Fruit fly (Drosophila melanogaster) whole organism, embryonic: ENCODE data around the gene Clbn.

Experiments used
- B-H1 ChIP-seq: fragments of 200-800 bp; sonication (Bioruptor generic); IDR thresholded peaks from 3 replicates; pipeline ENCODE4 v1.3.6; 2022; ENCODE audit warnings: missing biosample characterization, missing genetic modification characterization
- CG10209 ChIP-seq: fragments of 200-800 bp; sonication (Bioruptor generic); optimal IDR thresholded peaks from 3 replicates; lab custom pipeline; 2017; ENCODE audit warnings: missing biosample characterization, mild to moderate bottlenecking, missing genetic modification characterization, missing genetic modification reagents
- CG10267 ChIP-seq: fragments of 200-800 bp; sonication (Bioruptor generic); optimal IDR thresholded peaks from 2 replicates; lab custom pipeline; 2018; ENCODE audit warnings: missing biosample characterization, mild to moderate bottlenecking, missing genetic modification characterization, moderate library complexity
- CG10543 ChIP-seq: fragments of 200-800 bp; sonication (Bioruptor generic); optimal IDR thresholded peaks from 3 replicates; lab custom pipeline; 2017; ENCODE audit warnings: missing biosample characterization, mild to moderate bottlenecking, missing genetic modification characterization, moderate library complexity
- CG11696 ChIP-seq: fragments of 200-800 bp; sonication (Bioruptor generic); IDR thresholded peaks from 2 replicates; pipeline ENCODE4 v1.3.6; 2022; ENCODE audit warnings: missing biosample characterization, missing genetic modification characterization
- CG13296 ChIP-seq: fragments of 200-800 bp; sonication (Bioruptor generic); optimal IDR thresholded peaks from 3 replicates; lab custom pipeline; 2018; ENCODE audit warnings: missing biosample characterization, mild to moderate bottlenecking, missing genetic modification characterization
- CG13424 ChIP-seq: fragments of 200-800 bp; sonication (Bioruptor generic); optimal IDR thresholded peaks from 2 replicates; lab custom pipeline; 2019; ENCODE audit warnings: missing biosample characterization, mild to moderate bottlenecking, missing genetic modification characterization, moderate library complexity
- CG16815 ChIP-seq: fragments of 200-800 bp; sonication (Bioruptor generic); optimal IDR thresholded peaks from 3 replicates; lab custom pipeline; 2017; ENCODE audit warnings: missing biosample characterization, mild to moderate bottlenecking, missing genetic modification characterization
- CG17186 ChIP-seq: fragments of 200-800 bp; sonication (Bioruptor generic); optimal IDR thresholded peaks from 3 replicates; lab custom pipeline; 2017; ENCODE audit warnings: missing biosample characterization, missing genetic modification reagents, missing genetic modification characterization
- CG17912 ChIP-seq: fragments of 200-800 bp; sonication (Bioruptor generic); optimal IDR thresholded peaks from 2 replicates; lab custom pipeline; 2018; ENCODE audit warnings: missing biosample characterization, mild to moderate bottlenecking, missing genetic modification characterization
- CG2678 ChIP-seq: fragments of 200-800 bp; sonication (Bioruptor generic); optimal IDR thresholded peaks from 3 replicates; lab custom pipeline; 2019; ENCODE audit warnings: missing biosample characterization, mild to moderate bottlenecking, missing genetic modification characterization, moderate library complexity
- CG2712 ChIP-seq: fragments of 200-800 bp; optimal IDR thresholded peaks from 3 replicates; lab custom pipeline; 2019; ENCODE audit warnings: missing biosample characterization, mild to moderate bottlenecking, missing genetic modification characterization, moderate library complexity
- CG3995 ChIP-seq: fragments of 200-800 bp; sonication (Bioruptor generic); optimal IDR thresholded peaks from 3 replicates; lab custom pipeline; 2016; ENCODE audit warnings: missing biosample characterization, missing genetic modification characterization
- CG6683 ChIP-seq: fragments of 200-800 bp; sonication (Bioruptor generic); optimal IDR thresholded peaks from 2 replicates; lab custom pipeline; 2017; ENCODE audit warnings: missing biosample characterization, mild to moderate bottlenecking, missing genetic modification characterization, missing genetic modification reagents
- CG6854 ChIP-seq: fragments of 200-800 bp; sonication (Bioruptor generic); optimal IDR thresholded peaks from 3 replicates; lab custom pipeline; 2017; ENCODE audit warnings: missing biosample characterization, mild to moderate bottlenecking, missing genetic modification characterization
- CG7556 ChIP-seq: fragments of 200-800 bp; sonication (Bioruptor generic); optimal IDR thresholded peaks from 2 replicates; lab custom pipeline; 2017; ENCODE audit warnings: missing biosample characterization, mild to moderate bottlenecking, missing genetic modification characterization
- CTCF ChIP-seq: fragments of 200-800 bp; sonication (Bioruptor generic); optimal IDR thresholded peaks from 2 replicates; lab custom pipeline; 2017; ENCODE audit warnings: missing biosample characterization, mild to moderate bottlenecking, missing genetic modification characterization, moderate library complexity
- D19B ChIP-seq: fragments of 200-800 bp; sonication (Bioruptor generic); optimal IDR thresholded peaks from 2 replicates; lab custom pipeline; 2017; ENCODE audit warnings: missing biosample characterization, mild to moderate bottlenecking, missing genetic modification characterization
- Dip2 ChIP-seq: fragments of 200-800 bp; sonication (Bioruptor generic); IDR thresholded peaks from 2 replicates; pipeline ENCODE4 v1.3.6; 2022; ENCODE audit warnings: missing biosample characterization, missing genetic modification characterization
- Dip3 ChIP-seq: fragments of 200-800 bp; sonication (Bioruptor generic); optimal IDR thresholded peaks from 3 replicates; lab custom pipeline; 2016; ENCODE audit warnings: missing biosample characterization, missing genetic modification characterization
- Fer3 ChIP-seq: fragments of 200-800 bp; sonication (Bioruptor generic); optimal IDR thresholded peaks from 2 replicates; lab custom pipeline; 2018; ENCODE audit warnings: missing biosample characterization, mild to moderate bottlenecking, missing genetic modification characterization, moderate library complexity
- Hand ChIP-seq: fragments of 200-800 bp; sonication (Bioruptor generic); optimal IDR thresholded peaks from 2 replicates; lab custom pipeline; 2017; ENCODE audit warnings: mild to moderate bottlenecking, missing biosample characterization, missing genetic modification reagents, missing genetic modification characterization
- Hey ChIP-seq: fragments of 200-800 bp; sonication (Bioruptor generic); optimal IDR thresholded peaks from 3 replicates; lab custom pipeline; 2018; ENCODE audit warnings: missing biosample characterization, mild to moderate bottlenecking, missing genetic modification characterization
- Hr39 ChIP-seq: fragments of >200 bp; optimal IDR thresholded peaks from 2 replicates; lab custom pipeline; 2017
- Hr51 ChIP-seq, 2 experiments: fragments of 200-800 bp; sonication (Bioruptor generic); optimal IDR thresholded peaks; 2 replicates in 1 of 2; 3 replicates in 1 of 2; lab custom pipeline; 2016 to 2018; ENCODE audit warnings: missing biosample characterization in 2 of 2, missing genetic modification characterization in 2 of 2, mild to moderate bottlenecking in 1 of 2, moderate library complexity in 1 of 2
- Med ChIP-seq: fragments of 200-800 bp; sonication (Bioruptor generic); peaks from one replicate; lab custom pipeline; 2016; ENCODE audit warnings: missing biosample characterization, missing genetic modification characterization, mild to moderate bottlenecking, inconsistent platforms, moderate library complexity
- Mes4 ChIP-seq: fragments of 200-800 bp; sonication (Bioruptor generic); optimal IDR thresholded peaks from 2 replicates; lab custom pipeline; 2016; ENCODE audit warnings: missing biosample characterization, missing genetic modification characterization
- NK7.1 ChIP-seq: fragments of 200-800 bp; sonication (Bioruptor generic); optimal IDR thresholded peaks from 3 replicates; lab custom pipeline; 2016; ENCODE audit warnings: missing biosample characterization, missing genetic modification characterization
- NfI ChIP-seq: fragments of 200-800 bp; sonication (Bioruptor generic); optimal IDR thresholded peaks from 3 replicates; lab custom pipeline; 2018; ENCODE audit warnings: missing biosample characterization, mild to moderate bottlenecking, missing genetic modification characterization, moderate library complexity
- Oli ChIP-seq: fragments of 200-800 bp; sonication (Bioruptor generic); optimal IDR thresholded peaks from 2 replicates; lab custom pipeline; 2018; ENCODE audit warnings: missing biosample characterization, mild to moderate bottlenecking, missing genetic modification characterization, moderate library complexity
- PHDP ChIP-seq: fragments of 200-800 bp; sonication (Bioruptor generic); optimal IDR thresholded peaks from 3 replicates; lab custom pipeline; 2018; ENCODE audit warnings: missing biosample characterization, mild to moderate bottlenecking, missing genetic modification characterization, moderate library complexity
- Vsx1 ChIP-seq: fragments of 200-800 bp; sonication (Bioruptor generic); optimal IDR thresholded peaks from 2 replicates; lab custom pipeline; 2017; ENCODE audit warnings: missing biosample characterization, mild to moderate bottlenecking, missing genetic modification characterization, missing genetic modification reagents
- al ChIP-seq: fragments of 200-800 bp; sonication (Bioruptor generic); IDR thresholded peaks from 2 replicates; pipeline ENCODE4 v1.3.6; 2022; ENCODE audit warnings: missing biosample characterization, missing genetic modification characterization
- amos ChIP-seq: fragments of 200-800 bp; sonication (Bioruptor generic); IDR thresholded peaks from 2 replicates; pipeline ENCODE4 v1.3.6; 2022; ENCODE audit warnings: missing biosample characterization, missing genetic modification characterization; ENCODE audit not compliant: partially characterized antibody
- btn ChIP-seq: fragments of 200-800 bp; sonication (Bioruptor generic); optimal IDR thresholded peaks from 2 replicates; lab custom pipeline; 2016; ENCODE audit warnings: missing biosample characterization, missing genetic modification characterization
- cato ChIP-seq: fragments of 200-800 bp; sonication (Bioruptor generic); optimal IDR thresholded peaks from 2 replicates; lab custom pipeline; 2016; ENCODE audit warnings: missing biosample characterization, missing genetic modification characterization, borderline replicate concordance
- dmrt99B ChIP-seq: fragments of 200-800 bp; sonication (Bioruptor generic); optimal IDR thresholded peaks from 2 replicates; lab custom pipeline; 2018; ENCODE audit warnings: missing biosample characterization, mild to moderate bottlenecking, missing genetic modification characterization, moderate library complexity
- ems ChIP-seq: fragments of 200-800 bp; sonication (Bioruptor generic); optimal IDR thresholded peaks from 3 replicates; lab custom pipeline; 2016; ENCODE audit warnings: missing biosample characterization, missing genetic modification characterization
- exex ChIP-seq: fragments of 200-800 bp; sonication (Bioruptor generic); optimal IDR thresholded peaks from 4 replicates; lab custom pipeline; 2018; ENCODE audit warnings: missing biosample characterization, mild to moderate bottlenecking, missing genetic modification characterization, moderate library complexity
- gem ChIP-seq: fragments of 200-800 bp; sonication (Bioruptor generic); optimal IDR thresholded peaks from 2 replicates; lab custom pipeline; 2019; ENCODE audit warnings: missing biosample characterization, mild to moderate bottlenecking, missing genetic modification characterization, moderate library complexity
- grau ChIP-seq: fragments of 200-800 bp; optimal IDR thresholded peaks from 3 replicates; lab custom pipeline; 2019; ENCODE audit warnings: missing biosample characterization, mild to moderate bottlenecking, missing genetic modification characterization, moderate library complexity
- jumu ChIP-seq: fragments of 200-800 bp; sonication (Bioruptor generic); optimal IDR thresholded peaks from 3 replicates; lab custom pipeline; 2016; ENCODE audit warnings: missing biosample characterization, missing genetic modification characterization
- kah ChIP-seq: fragments of 200-800 bp; sonication (Bioruptor generic); optimal IDR thresholded peaks from 2 replicates; lab custom pipeline; 2018; ENCODE audit warnings: missing biosample characterization, mild to moderate bottlenecking, missing genetic modification characterization
- lab ChIP-seq: fragments of 200-800 bp; sonication (Bioruptor generic); optimal IDR thresholded peaks from 3 replicates; lab custom pipeline; 2017; ENCODE audit warnings: missing biosample characterization, missing genetic modification characterization, mild to moderate bottlenecking, moderate library complexity, missing genetic modification reagents
- org-1 ChIP-seq: fragments of 200-800 bp; sonication (Bioruptor generic); optimal IDR thresholded peaks from 2 replicates; lab custom pipeline; 2017; ENCODE audit warnings: missing biosample characterization, missing genetic modification characterization
- pzg ChIP-seq: fragments of 200-800 bp; sonication (Bioruptor generic); optimal IDR thresholded peaks from 3 replicates; lab custom pipeline; 2018; ENCODE audit warnings: missing biosample characterization, mild to moderate bottlenecking, missing genetic modification characterization, moderate library complexity
- row ChIP-seq: fragments of 200-800 bp; sonication (Bioruptor generic); IDR thresholded peaks from 3 replicates; pipeline ENCODE4 v1.3.6; 2022; ENCODE audit warnings: missing biosample characterization, missing genetic modification characterization
- sd ChIP-seq: fragments of 200-800 bp; sonication (Bioruptor generic); optimal IDR thresholded peaks from 3 replicates; lab custom pipeline; 2018; ENCODE audit warnings: missing biosample characterization, mild to moderate bottlenecking, missing genetic modification characterization, moderate library complexity
- tap ChIP-seq: fragments of 200-800 bp; optimal IDR thresholded peaks from 3 replicates; lab custom pipeline; 2019; ENCODE audit warnings: missing biosample characterization, mild to moderate bottlenecking, missing genetic modification characterization, moderate library complexity
- tx ChIP-seq: fragments of 200-800 bp; sonication (Bioruptor generic); optimal IDR thresholded peaks from 2 replicates; lab custom pipeline; 2016; ENCODE audit warnings: missing biosample characterization, missing genetic modification characterization
- yki ChIP-seq: fragments of >200 bp; optimal IDR thresholded peaks from 3 replicates; lab custom pipeline; 2018

Clbn gene

DNA sequence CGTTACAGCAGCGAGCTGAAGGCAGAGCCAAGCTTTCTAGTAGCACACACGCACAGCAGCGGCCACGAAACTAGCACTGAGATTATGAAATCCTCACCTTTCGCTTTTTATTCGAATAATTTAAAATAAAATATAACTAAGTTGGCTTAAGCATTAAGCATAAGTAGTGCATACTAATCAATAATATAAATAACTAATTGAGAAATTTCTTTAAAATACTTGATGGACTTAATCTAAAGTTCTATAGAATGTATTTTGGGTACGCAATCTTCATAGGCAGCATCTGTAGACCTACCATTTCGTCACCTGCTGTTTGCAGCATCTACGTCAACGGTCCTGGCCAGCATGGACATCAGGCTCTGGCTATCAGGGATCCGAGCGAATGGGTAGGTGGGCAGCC, 25.0 kb downstream of the Clbn start (continued):
- peak; percentile 66 for TF ChIP-seq CG2678 (tag; lab: Kevin White, UChicago)
- TF ChIP-seq CG10543, result peak; percentile 54
- peak; percentile 36 for TF ChIP-seq CG13424 (tag; lab: Kevin White, UChicago)
- no peak for TF ChIP-seq exex (tag; lab: Kevin White, UChicago)
- TF ChIP-seq pzg, result no peak
- no peak for TF ChIP-seq yki (lab: Kevin White, UChicago)
- TF ChIP-seq kah, result no peak
- TF ChIP-seq Dip3 (GFP tag; lab: Kevin White, UChicago), result no peak
- TF ChIP-seq ems, result no peak
- TF ChIP-seq btn (GFP tag; lab: Kevin White, UChicago), result no peak
- TF ChIP-seq dmrt99B (tag; lab: Kevin White, UChicago), result peak; percentile 52
- TF ChIP-seq Vsx1 (GFP tag; lab: Kevin White, UChicago), result no peak
- no peak for TF ChIP-seq CG6683 (GFP tag; lab: Kevin White, UChicago)
- TF ChIP-seq CG10267 (tag; lab: Kevin White, UChicago), result peak; percentile 22
- TF ChIP-seq CG13296 (GFP tag; lab: Kevin White, UChicago), result peak; percentile 55
- TF ChIP-seq Hand (GFP tag; lab: Kevin White, UChicago), result peak; percentile 29
- no peak for TF ChIP-seq CTCF (GFP tag; lab: Kevin White, UChicago)
- no peak for TF ChIP-seq Dip2 (GFP tag; lab: Robert Waterston, UW)
- TF ChIP-seq cato, result no peak
- TF ChIP-seq lab (GFP tag; lab: Kevin White, UChicago), result peak; percentile 55
- TF ChIP-seq CG17912 (GFP tag; lab: Kevin White, UChicago), result no peak
- TF ChIP-seq Hey (tag; lab: Kevin White, UChicago), result no peak
- TF ChIP-seq CG17186 (GFP tag; lab: Kevin White, UChicago), result no peak
- peak; percentile 13 for TF ChIP-seq CG10209 (GFP tag; lab: Kevin White, UChicago)
- peak in 1 of 2 experiments; percentile 48 for TF ChIP-seq Hr51 (GFP tag; optimal IDR thresholded peaks at IDR 0.05; lab: Kevin White, UChicago)
- no peak for TF ChIP-seq CG16815 (GFP tag; lab: Kevin White, UChicago)
- no peak for TF ChIP-seq Hr39
- peak; percentile 1 for TF ChIP-seq NfI
- TF ChIP-seq Fer3, result peak; percentile 25
- TF ChIP-seq PHDP, result no peak
- peak; percentile 5 for TF ChIP-seq Oli (tag; lab: Kevin White, UChicago)
- peak; percentile 61; the same call in 2 of the 3 replicates for TF ChIP-seq row (GFP tag; lab: Robert Waterston, UW)
- no peak for TF ChIP-seq Mes4 (GFP tag; lab: Kevin White, UChicago)
- TF ChIP-seq al (GFP tag; lab: Robert Waterston, UW), result no peak
- peak; percentile 49 for TF ChIP-seq Med (GFP tag; lab: Kevin White, UChicago)
- TF ChIP-seq sd (tag; lab: Kevin White, UChicago), result no peak
- TF ChIP-seq B-H1, result no peak
- TF ChIP-seq tx (GFP tag; lab: Kevin White, UChicago), result no peak
- peak; percentile 30 for TF ChIP-seq CG2712 (tag; lab: Kevin White, UChicago)
- TF ChIP-seq CG3995 (GFP tag; lab: Kevin White, UChicago), result no peak
- peak; percentile 10 for TF ChIP-seq org-1 (GFP tag; lab: Kevin White, UChicago)
- peak; percentile 47 for TF ChIP-seq gem (tag; lab: Kevin White, UChicago)
- TF ChIP-seq CG7556 (GFP tag; lab: Kevin White, UChicago), result peak; percentile 58
- TF ChIP-seq CG11696 (GFP tag; lab: Robert Waterston, UW), result peak; percentile 16; the same call in 1 of the 2 replicates
- peak; percentile 46 for TF ChIP-seq grau (tag; lab: Kevin White, UChicago)
- no peak for TF ChIP-seq tap (tag; lab: Kevin White, UChicago)
- no peak for TF ChIP-seq jumu (GFP tag; lab: Kevin White, UChicago)
- TF ChIP-seq NK7.1, result no peak
- TF ChIP-seq CG6854 (GFP tag; lab: Kevin White, UChicago), result peak; percentile 20
- TF ChIP-seq D19B, result no peak
- TF ChIP-seq amos, result no peak
